Fruit fly (Drosophila melanogaster): ENCODE measurements around the gene Psf1.

DNA sequence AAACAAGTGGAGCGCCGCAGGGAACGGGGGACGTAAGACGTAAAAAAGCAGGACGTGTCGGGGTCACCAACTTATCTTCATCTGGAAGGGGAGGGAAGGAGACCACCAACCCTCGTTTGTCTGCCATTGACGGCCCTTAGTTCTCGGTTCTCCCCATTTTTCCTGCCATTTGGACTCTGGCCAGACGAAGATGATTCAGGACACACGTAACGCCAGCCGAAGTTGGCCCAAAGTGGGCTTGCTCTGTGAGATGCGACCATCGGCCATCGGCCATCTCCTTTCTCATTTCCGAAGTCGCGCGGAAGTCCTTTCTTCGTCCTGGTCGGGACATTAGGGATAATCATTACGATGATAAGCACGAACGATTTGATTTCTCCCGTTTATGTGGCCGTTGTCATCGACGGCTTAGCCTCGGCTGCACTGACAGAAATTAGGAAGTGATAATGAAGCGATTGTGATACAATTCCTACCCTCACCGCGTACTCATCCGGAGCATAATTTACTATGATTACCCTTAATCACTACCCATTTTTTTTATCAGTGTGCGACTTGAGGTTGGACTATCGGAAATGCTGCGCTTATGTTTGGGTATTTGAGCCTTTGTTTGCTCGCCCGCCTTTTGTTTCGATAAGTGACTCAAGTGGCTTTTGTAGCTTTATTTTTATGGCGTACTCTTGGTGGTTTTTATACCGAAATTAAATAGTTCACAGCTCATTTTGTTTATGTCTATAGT, 33.6 kb upstream of the Psf1 start:
- TF ChIP-seq insv (optimal IDR thresholded peaks at IDR 0.05) (no peak), ttk (optimal IDR thresholded peaks at IDR 0.05) (no peak)
